Fruit fly (Drosophila melanogaster): ENCODE results near the gene Whamy.

dm6 chr3R:9747900-9748663 is 26.1 kb downstream of the Whamy start:
- TF ChIP-seq CG3919 (GFP tag; optimal IDR thresholded peaks at IDR 0.05) (no peak), dac (GFP tag; optimal IDR thresholded peaks at IDR 0.05) (no peak), CG8119 (GFP tag; IDR thresholded peaks at IDR 0.05) (no peak), CG4318 (GFP tag; optimal IDR thresholded peaks at IDR 0.05) (no peak), CG10669 (GFP tag; optimal IDR thresholded peaks at IDR 0.05) (no peak), Met (GFP tag; optimal IDR thresholded peaks at IDR 0.05) (no peak), Sox15 (GFP tag; optimal IDR thresholded peaks at IDR 0.05) (no peak), spab (GFP tag; optimal IDR thresholded peaks at IDR 0.05) (no peak)
